Fruit fly (Drosophila melanogaster): ENCODE results near the gene Tctp.

DNA sequence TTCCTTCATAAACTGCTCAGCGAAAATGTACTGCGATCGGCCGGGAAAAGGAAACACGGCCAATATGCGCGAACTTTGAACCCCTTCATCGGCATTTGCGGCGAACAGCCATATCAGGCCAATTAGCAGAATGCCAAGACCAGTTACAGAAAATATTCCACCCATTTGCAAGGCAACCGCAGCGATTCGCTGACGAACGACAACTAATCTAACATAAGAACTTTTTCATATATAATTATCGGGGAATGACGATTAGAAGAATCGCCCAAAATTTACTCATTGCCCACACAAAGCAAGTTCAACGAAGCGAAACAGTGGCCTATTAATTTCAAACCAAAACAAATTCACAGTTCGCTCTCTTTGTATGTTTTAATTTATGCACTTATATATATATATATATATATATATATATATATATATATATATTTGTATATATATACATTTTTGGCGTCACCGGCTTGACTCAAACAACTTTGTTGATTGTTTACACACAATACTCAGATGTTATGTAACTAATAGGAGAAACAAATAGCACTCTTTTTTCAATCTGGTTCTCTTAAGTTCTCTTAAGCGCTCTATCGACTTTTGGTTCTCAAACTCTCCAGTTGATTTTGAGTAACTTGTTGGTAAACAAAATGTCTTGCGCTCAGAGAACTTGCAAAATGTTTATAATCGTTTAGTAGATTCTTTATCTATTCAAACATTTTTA lies 37.4 kb upstream of the Tctp start, which contains the start of gene Ugt35A1:
- TF ChIP-seq cnc (optimal IDR thresholded peaks at IDR 0.05) = no peak
- no peak for TF ChIP-seq Clk (GFP tag; optimal IDR thresholded peaks at IDR 0.05)
- no peak for TF ChIP-seq Hr96 (GFP tag; optimal IDR thresholded peaks at IDR 0.05)
- TF ChIP-seq tj (GFP tag; optimal IDR thresholded peaks at IDR 0.05) = no peak
- no peak for TF ChIP-seq toe (GFP tag; optimal IDR thresholded peaks at IDR 0.05)
- no peak for TF ChIP-seq CG7045 (GFP tag; optimal IDR thresholded peaks at IDR 0.05)
- no peak for TF ChIP-seq CG5204 (GFP tag; optimal IDR thresholded peaks at IDR 0.05)
- no peak for TF ChIP-seq CG14711 (tag; optimal IDR thresholded peaks at IDR 0.05)

All from whole organism, adult.